Worm (Caenorhabditis elegans): ENCODE results near the gene F21H7.3.

The F21H7.3 gene

DNA sequence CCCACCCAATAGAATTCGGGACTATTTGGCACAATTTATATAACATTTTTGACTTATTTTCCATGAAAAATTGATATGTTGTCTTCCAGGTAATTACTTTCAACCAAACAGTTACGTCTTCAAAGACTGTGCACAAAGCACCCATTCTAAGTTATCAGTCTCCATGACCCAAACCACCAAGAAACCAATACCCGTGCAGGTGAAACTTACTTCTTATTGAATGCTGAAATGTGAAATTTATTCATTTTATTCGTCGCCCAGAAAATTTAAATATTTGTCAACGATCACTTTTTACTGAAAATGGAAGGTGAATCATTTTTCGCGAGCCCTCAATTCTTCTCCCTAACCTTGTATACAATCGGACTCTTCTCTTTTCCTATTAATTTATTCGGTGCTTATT is 44.5 kb downstream of the F21H7.3 start, which contains the start of gene srh-281:
TSS of gene srh-281 (plus strand) at position 301 of the 400 bp plus-strand sequence.
- TF ChIP-seq skn-1 (tag; optimal IDR thresholded peaks at IDR 0.05) (no peak), nfya-1 (tag; optimal IDR thresholded peaks at IDR 0.05; ENCODE audit: insufficient read depth) (no peak), nhr-23 (tag; optimal IDR thresholded peaks at IDR 0.05) (no peak), eor-1 (tag; optimal IDR thresholded peaks at IDR 0.05) (no peak), ceh-82 (tag; optimal IDR thresholded peaks at IDR 0.05) (no peak), sea-2 (GFP tag; optimal IDR thresholded peaks at IDR 0.05) (no peak)

DNA sequence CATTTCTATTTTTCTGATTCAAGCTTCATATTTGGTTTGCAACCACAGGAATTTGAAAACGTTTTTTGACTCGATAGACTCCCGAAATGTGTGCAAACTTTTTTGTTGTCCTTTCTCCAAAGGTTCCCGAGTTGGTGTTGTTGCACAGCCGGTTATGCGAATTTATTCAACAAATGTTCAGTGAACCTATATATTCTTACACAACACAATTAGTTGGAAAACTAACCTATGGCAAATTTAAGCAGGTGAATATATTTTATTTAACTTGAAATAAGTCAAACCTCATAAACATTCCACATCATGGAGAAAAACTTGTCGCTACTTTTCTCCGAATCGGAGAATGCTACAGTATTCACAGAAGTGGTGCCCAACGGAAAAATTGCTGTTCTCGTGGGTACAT is 51.7 kb downstream of the F21H7.3 start, which contains the start of gene srz-14:
TSS of gene srz-14 (plus strand) at position 301 of the 400 bp plus-strand sequence.
- TF ChIP-seq elt-3 (tag; optimal IDR thresholded peaks at IDR 0.05) (no peak), unc-62 (GFP tag; optimal IDR thresholded peaks at IDR 0.05) (no peak), nfya-1 (tag; optimal IDR thresholded peaks at IDR 0.05; ENCODE audit: insufficient read depth) (no peak), fos-1 (tag; optimal IDR thresholded peaks at IDR 0.05) (no peak), tbx-2 (tag; optimal IDR thresholded peaks at IDR 0.05) (no peak), aly-2 (tag; optimal IDR thresholded peaks at IDR 0.05) (no peak), hmg-11 (tag; optimal IDR thresholded peaks at IDR 0.05) (no peak), ZK546.5 (tag; optimal IDR thresholded peaks at IDR 0.05) (no peak), mml-1 (tag; optimal IDR thresholded peaks at IDR 0.05) (no peak), R02D3.7 (tag; optimal IDR thresholded peaks at IDR 0.05) (no peak), jun-1 (tag; optimal IDR thresholded peaks at IDR 0.05) (no peak), pqm-1 (tag; optimal IDR thresholded peaks at IDR 0.05) (no peak), nhr-77 (tag; optimal IDR thresholded peaks at IDR 0.05) (no peak), ztf-11 (tag; optimal IDR thresholded peaks at IDR 0.05) (no peak), daf-12 (tag; optimal IDR thresholded peaks at IDR 0.05) (no peak), lin-15B (tag; optimal IDR thresholded peaks at IDR 0.05) (no peak), ceh-28 (tag; optimal IDR thresholded peaks at IDR 0.05) (no peak), zag-1 (tag; optimal IDR thresholded peaks at IDR 0.05) (no peak)

- no peak for TF ChIP-seq ztf-4 (tag; optimal IDR thresholded peaks at IDR 0.05)
- TF ChIP-seq nhr-23 (tag; optimal IDR thresholded peaks at IDR 0.05) = no peak
- no peak for TF ChIP-seq eor-1 (tag; optimal IDR thresholded peaks at IDR 0.05)
- TF ChIP-seq pha-4 (tag; optimal IDR thresholded peaks at IDR 0.05) = no peak
- no peak for TF ChIP-seq elt-2 (tag; optimal IDR thresholded peaks at IDR 0.05)
- TF ChIP-seq ceh-28 (tag; optimal IDR thresholded peaks at IDR 0.05) = no peak
- TF ChIP-seq R02D3.7 (tag; optimal IDR thresholded peaks at IDR 0.05) = no peak
- no peak for TF ChIP-seq ceh-16 (tag; optimal IDR thresholded peaks at IDR 0.05)
- no peak for TF ChIP-seq egl-5 (tag; optimal IDR thresholded peaks at IDR 0.05)
- no peak for TF ChIP-seq unc-39 (tag; optimal IDR thresholded peaks at IDR 0.05)
- TF ChIP-seq zag-1 (tag; optimal IDR thresholded peaks at IDR 0.05) = no peak
These were observed 52.1 kb downstream of the F21H7.3 start, which contains the start of gene srh-277 for ce11 chrV:16182918-16183317. srh-277 (plus strand) TSS chrV:16183218.
